Fruit fly (Drosophila melanogaster) whole organism, embryonic: ENCODE measurements around the gene eIF2gamma.

Experiments used
- CG18476 ChIP-seq: fragments of 200-800 bp; sonication (Bioruptor generic); optimal IDR thresholded peaks from 2 replicates; lab custom pipeline; 2016; ENCODE audit warnings: missing biosample characterization, mild to moderate bottlenecking, missing genetic modification characterization
- CG30403 ChIP-seq: fragments of 200-800 bp; sonication (Bioruptor generic); optimal IDR thresholded peaks from 3 replicates; lab custom pipeline; 2016; ENCODE audit warnings: missing biosample characterization, missing genetic modification characterization
- CG31388 ChIP-seq: fragments of 200-800 bp; sonication (Bioruptor generic); optimal IDR thresholded peaks from 2 replicates; lab custom pipeline; 2016; ENCODE audit warnings: missing biosample characterization, missing genetic modification characterization
- CG6854 ChIP-seq: fragments of 200-800 bp; sonication (Bioruptor generic); optimal IDR thresholded peaks from 3 replicates; lab custom pipeline; 2017; ENCODE audit warnings: missing biosample characterization, mild to moderate bottlenecking, missing genetic modification characterization
- Six4 ChIP-seq: fragments of 200-800 bp; sonication (Bioruptor generic); optimal IDR thresholded peaks from 2 replicates; lab custom pipeline; 2016; ENCODE audit warnings: missing biosample characterization, missing genetic modification characterization
- amos ChIP-seq: fragments of 200-800 bp; sonication (Bioruptor generic); IDR thresholded peaks from 2 replicates; pipeline ENCODE4 v1.3.6; 2022; ENCODE audit warnings: missing biosample characterization, missing genetic modification characterization; ENCODE audit not compliant: partially characterized antibody
- cas ChIP-seq: fragments of 200-800 bp; sonication (Bioruptor generic); IDR thresholded peaks from 2 replicates; pipeline ENCODE4 v1.3.6; 2022; ENCODE audit warnings: missing biosample characterization, missing genetic modification characterization
- danr ChIP-seq: fragments of 200-800 bp; sonication (Bioruptor generic); IDR thresholded peaks from 2 replicates; pipeline ENCODE4 v1.3.6; 2022; ENCODE audit warnings: missing biosample characterization, missing genetic modification characterization
- gcm2 ChIP-seq: fragments of 200-800 bp; sonication (Bioruptor generic); optimal IDR thresholded peaks from 2 replicates; lab custom pipeline; 2016; ENCODE audit warnings: missing biosample characterization, missing genetic modification characterization
- rib ChIP-seq: fragments of 200-800 bp; sonication (Bioruptor generic); IDR thresholded peaks from 2 replicates; pipeline ENCODE4 v1.3.6; 2022; ENCODE audit warnings: missing biosample characterization, missing genetic modification characterization
- ttk ChIP-seq: fragments of 200-800 bp; sonication (Bioruptor generic); IDR thresholded peaks from 2 replicates; pipeline ENCODE4 v2.1.2; 2022; ENCODE audit warnings: missing biosample characterization, missing genetic modification characterization
- twi ChIP-seq: fragments of 200-800 bp; optimal IDR thresholded peaks from 2 replicates; lab custom pipeline; 2019; ENCODE audit warnings: missing biosample characterization, mild to moderate bottlenecking, missing genetic modification characterization, moderate library complexity
- wdn ChIP-seq: fragments of 200-800 bp; sonication (Bioruptor generic); IDR thresholded peaks from 2 replicates; pipeline ENCODE4 v1.3.6; 2022; ENCODE audit warnings: missing biosample characterization, missing genetic modification characterization

dm6 chr3R:15289828-15290641 lies 26.8 kb upstream of the eIF2gamma start:
- no peak for TF ChIP-seq CG18476 (GFP tag; lab: Kevin White, UChicago)
- no peak for TF ChIP-seq amos (GFP tag; lab: Robert Waterston, UW)
- TF ChIP-seq CG31388 (GFP tag; lab: Kevin White, UChicago): no peak
- TF ChIP-seq rib (GFP tag; lab: Robert Waterston, UW): no peak
- no peak for TF ChIP-seq Six4 (GFP tag; lab: Kevin White, UChicago)
- no peak for TF ChIP-seq CG30403 (GFP tag; lab: Kevin White, UChicago)
- no peak for TF ChIP-seq danr (GFP tag; lab: Robert Waterston, UW)
- no peak for TF ChIP-seq wdn
- TF ChIP-seq cas: no peak
- no peak for TF ChIP-seq ttk (GFP tag; lab: Robert Waterston, UW)
- TF ChIP-seq twi: no peak
- TF ChIP-seq CG6854: no peak
- no peak for TF ChIP-seq gcm2 (GFP tag; lab: Kevin White, UChicago)
